Worm (Caenorhabditis elegans) whole organism, L3 larva: ENCODE results near the gene sms-3.

ENCODE experiments used
- R02D3.7 ChIP-seq: fragments of 150-350 bp; optimal IDR thresholded peaks from 2 replicates; lab custom pipeline; 2014; ENCODE audit warnings: missing biosample characterization, missing genetic modification characterization
- aly-2 ChIP-seq: fragments of 150-350 bp; optimal IDR thresholded peaks from 2 replicates; lab custom pipeline; 2014; ENCODE audit warnings: missing biosample characterization, missing genetic modification characterization
- ama-1 ChIP-seq: fragments of 150-350 bp; optimal IDR thresholded peaks from 2 replicates; lab custom pipeline; 2018
- ceh-28 ChIP-seq: fragments of 150-350 bp; optimal IDR thresholded peaks from 2 replicates; lab custom pipeline; 2014; ENCODE audit warnings: missing biosample characterization, missing genetic modification reagents, missing genetic modification characterization
- ceh-82 ChIP-seq: fragments of 150-350 bp; optimal IDR thresholded peaks from 2 replicates; lab custom pipeline; 2014; ENCODE audit warnings: missing biosample characterization, missing genetic modification characterization
- ceh-9 ChIP-seq: sonication (generic microtip); optimal IDR thresholded peaks from 2 replicates; lab custom pipeline; 2018; ENCODE audit warnings: missing biosample characterization, missing genetic modification characterization
- daf-12 ChIP-seq: fragments of 150-350 bp; optimal IDR thresholded peaks from 2 replicates; lab custom pipeline; 2014; ENCODE audit warnings: missing biosample characterization, missing genetic modification reagents, missing genetic modification characterization
- egl-27 ChIP-seq: sonication (generic microtip); optimal IDR thresholded peaks from 4 replicates; lab custom pipeline; 2017; ENCODE audit warnings: missing biosample characterization, missing genetic modification reagents, missing genetic modification characterization
- egl-5 ChIP-seq: fragments of 150-350 bp; optimal IDR thresholded peaks from 2 replicates; lab custom pipeline; 2017; ENCODE audit warnings: missing biosample characterization, missing genetic modification reagents, missing genetic modification characterization, inconsistent platforms
- elt-1 ChIP-seq: fragments of 150-350 bp; optimal IDR thresholded peaks from 2 replicates; lab custom pipeline; 2014; ENCODE audit warnings: missing biosample characterization, missing genetic modification characterization
- elt-2 ChIP-seq: sonication (generic microtip); optimal IDR thresholded peaks from 2 replicates; lab custom pipeline; 2016; ENCODE audit warnings: missing genetic modification reagents, mild to moderate bottlenecking, missing genetic modification characterization, missing compliant biosample characterization
- elt-3 ChIP-seq, 3 experiments: fragments of 150-350 bp in 1 of 3; sonication (generic microtip) in 2 of 3; optimal IDR thresholded peaks; 2 replicates in 2 of 3; 4 replicates in 1 of 3; lab custom pipeline; 2014 to 2017; ENCODE audit warnings: missing biosample characterization in 3 of 3, missing genetic modification characterization in 3 of 3
- eor-1 ChIP-seq, 2 experiments: fragments of 150-350 bp; optimal IDR thresholded peaks; 2 replicates each; lab custom pipeline; 2014 to 2018; ENCODE audit warnings: missing biosample characterization in 2 of 2, missing genetic modification characterization in 2 of 2
- fkh-10 ChIP-seq: sonication (generic microtip); optimal IDR thresholded peaks from 2 replicates; lab custom pipeline; 2017; ENCODE audit warnings: missing biosample characterization, missing genetic modification reagents, missing genetic modification characterization
- fos-1 ChIP-seq: fragments of 150-350 bp; optimal IDR thresholded peaks from 2 replicates; lab custom pipeline; 2014; ENCODE audit warnings: missing biosample characterization, missing genetic modification characterization
- hmg-11 ChIP-seq: sonication (generic microtip); optimal IDR thresholded peaks from 2 replicates; lab custom pipeline; 2016; ENCODE audit warnings: missing genetic modification characterization, missing compliant biosample characterization
- lin-15B ChIP-seq: fragments of 150-350 bp; optimal IDR thresholded peaks from 2 replicates; lab custom pipeline; 2014; ENCODE audit warnings: missing biosample characterization, missing genetic modification characterization
- lin-39 ChIP-seq: fragments of 150-350 bp; optimal IDR thresholded peaks from 2 replicates; lab custom pipeline; 2018; ENCODE audit warnings: missing biosample characterization, missing genetic modification reagents, missing genetic modification characterization
- lsy-12 ChIP-seq: sonication (generic microtip); optimal IDR thresholded peaks from 2 replicates; lab custom pipeline; 2016; ENCODE audit warnings: mild to moderate bottlenecking, missing genetic modification characterization, missing compliant biosample characterization
- mdl-1 ChIP-seq: fragments of 150-350 bp; optimal IDR thresholded peaks from 2 replicates; lab custom pipeline; 2014; ENCODE audit warnings: missing biosample characterization, missing genetic modification characterization
- nfya-1 ChIP-seq: sonication (generic microtip); optimal IDR thresholded peaks from 2 replicates; lab custom pipeline; 2017; ENCODE audit warnings: missing genetic modification characterization, mild to moderate bottlenecking, missing compliant biosample characterization, antibody characterized with exemption, moderate library complexity; ENCODE audit not compliant: insufficient read depth
- nhr-12 ChIP-seq: fragments of 150-350 bp; optimal IDR thresholded peaks from 2 replicates; lab custom pipeline; 2014; ENCODE audit warnings: missing biosample characterization, missing genetic modification characterization
- nhr-237 ChIP-seq: fragments of 150-350 bp; optimal IDR thresholded peaks from 2 replicates; lab custom pipeline; 2014; ENCODE audit warnings: missing biosample characterization, missing genetic modification characterization
- nhr-28 ChIP-seq: fragments of 150-350 bp; optimal IDR thresholded peaks from 2 replicates; lab custom pipeline; 2014; ENCODE audit warnings: missing biosample characterization, missing genetic modification characterization
- nhr-43 ChIP-seq: sonication (generic microtip); optimal IDR thresholded peaks from 2 replicates; lab custom pipeline; 2016; ENCODE audit warnings: mild to moderate bottlenecking, missing genetic modification characterization, missing compliant biosample characterization; ENCODE audit not compliant: poor library complexity, severe bottlenecking
- nhr-67 ChIP-seq: fragments of 150-350 bp; optimal IDR thresholded peaks from 2 replicates; lab custom pipeline; 2014; ENCODE audit warnings: missing biosample characterization, missing genetic modification characterization
- sea-2 ChIP-seq: fragments of 150-350 bp; sonication (generic microtip); optimal IDR thresholded peaks from 4 replicates; lab custom pipeline; 2014; ENCODE audit warnings: missing biosample characterization, missing genetic modification reagents, missing genetic modification characterization
- skn-1 ChIP-seq: fragments of 150-350 bp; optimal IDR thresholded peaks from 2 replicates; lab custom pipeline; 2014; ENCODE audit warnings: missing biosample characterization, missing genetic modification characterization
- unc-39 ChIP-seq: sonication (generic microtip); optimal IDR thresholded peaks from 4 replicates; lab custom pipeline; 2017; ENCODE audit warnings: missing biosample characterization, missing genetic modification characterization
- ztf-11 ChIP-seq: fragments of 150-350 bp; optimal IDR thresholded peaks from 2 replicates; lab custom pipeline; 2014; ENCODE audit warnings: missing biosample characterization, missing genetic modification characterization

Gene sms-3

ce11 chrIII:1598927-1599326 is 2.0 kb downstream of the sms-3 start:
- TF ChIP-seq egl-27 (tag; lab: Kevin White, UChicago) (no peak), fos-1 (tag; lab: Kevin White, UChicago) (no peak), nfya-1 (tag; lab: Kevin White, UChicago) (no peak), lin-15B (peak; percentile 47), ztf-11 (tag; lab: Kevin White, UChicago) (no peak)

ce11 chrIII:1591681-1592080 is 9.3 kb downstream of the sms-3 start:
- peak; percentile 75 for TF ChIP-seq nfya-1 (tag; lab: Kevin White, UChicago)
- peak; percentile 34 for TF ChIP-seq lin-15B
- TF ChIP-seq hmg-11 (tag; lab: Kevin White, UChicago): peak; percentile 90
- no peak for TF ChIP-seq fkh-10 (GFP tag; lab: Kevin White, UChicago)
- TF ChIP-seq egl-5 (tag; lab: Kevin White, UChicago): peak; percentile 18
- no peak for TF ChIP-seq mdl-1
- TF ChIP-seq lin-39 (tag; lab: Kevin White, UChicago): peak; percentile 44
- TF ChIP-seq elt-2 (tag; lab: Kevin White, UChicago): no peak
- TF ChIP-seq ama-1: no peak
- TF ChIP-seq aly-2 (tag; lab: Kevin White, UChicago): no peak
- TF ChIP-seq, all 47 proteins: peak for 5

- TF ChIP-seq skn-1: no peak
- TF ChIP-seq ceh-28 (tag; lab: Kevin White, UChicago): peak; percentile 96
- TF ChIP-seq, all 47 proteins: peak for 1
These were observed 16.7 kb downstream of the sms-3 start for ce11 chrIII:1584216-1584715.

ce11 chrIII:1583529-1583928 is 17.4 kb downstream of the sms-3 start:
- TF ChIP-seq elt-3 (tag; optimal IDR thresholded peaks at IDR 0.05; lab: Kevin White, UChicago): no peak
- TF ChIP-seq nhr-12 (tag; lab: Kevin White, UChicago): no peak
- TF ChIP-seq unc-39 (tag; lab: Kevin White, UChicago): no peak
- peak; percentile 97 for TF ChIP-seq ceh-28 (tag; lab: Kevin White, UChicago)

- no peak for TF ChIP-seq ztf-11 (tag; lab: Kevin White, UChicago)
- TF ChIP-seq ceh-28 (tag; lab: Kevin White, UChicago): peak; percentile 100
These were observed 20.8 kb downstream of the sms-3 start for ce11 chrIII:1580142-1580541.

ce11 chrIII:1579001-1579400 is 21.9 kb downstream of the sms-3 start:
- TF ChIP-seq nhr-43 (tag; lab: Kevin White, UChicago) (no peak), nhr-12 (tag; lab: Kevin White, UChicago) (no peak), nhr-237 (tag; lab: Kevin White, UChicago) (no peak), eor-1 (tag; optimal IDR thresholded peaks at IDR 0.05; lab: Kevin White, UChicago) (no peak), sea-2 (no peak), aly-2 (tag; lab: Kevin White, UChicago) (no peak), ceh-82 (tag; lab: Kevin White, UChicago) (no peak), ceh-9 (tag; lab: Kevin White, UChicago) (no peak), daf-12 (tag; lab: Kevin White, UChicago) (no peak), elt-1 (tag; lab: Kevin White, UChicago) (no peak), fkh-10 (GFP tag; lab: Kevin White, UChicago) (no peak), R02D3.7 (no peak), nhr-28 (tag; lab: Kevin White, UChicago) (no peak), ztf-11 (tag; lab: Kevin White, UChicago) (no peak), skn-1 (no peak), nhr-67 (tag; lab: Kevin White, UChicago) (no peak), lsy-12 (no peak), elt-2 (tag; lab: Kevin White, UChicago) (no peak), egl-27 (tag; lab: Kevin White, UChicago) (no peak)
- TF ChIP-seq, all 47 proteins: peak for 0
